Worm (Caenorhabditis elegans) whole organism, young adult: Measurements from ENCODE around the gene flp-32.

Experiments used
- B0261.1 ChIP-seq: sonication (generic microtip); optimal IDR thresholded peaks from 2 replicates; lab custom pipeline; 2016; ENCODE audit warnings: mild to moderate bottlenecking, missing genetic modification characterization, moderate library complexity, missing compliant biosample characterization
- B0336.3 ChIP-seq: fragments of 200-800 bp; sonication (Bioruptor generic); IDR thresholded peaks from 2 replicates; pipeline ENCODE4 v1.3.6; 2022; ENCODE audit warnings: missing genetic modification characterization, missing compliant biosample characterization
- C06A6.2 ChIP-seq: fragments of 200-800 bp; sonication (Bioruptor generic); conservative IDR thresholded peaks from 2 replicates; pipeline ENCODE4 v1.3.6; 2022; ENCODE audit warnings: missing genetic modification characterization, missing compliant biosample characterization
- F22D6.2 ChIP-seq: sonication (generic microtip); optimal IDR thresholded peaks from 2 replicates; lab custom pipeline; 2016; ENCODE audit warnings: mild to moderate bottlenecking, missing genetic modification characterization, missing compliant biosample characterization
- F37B4.10 ChIP-seq: fragments of 200-800 bp; sonication (Bioruptor generic); IDR thresholded peaks from 2 replicates; pipeline ENCODE4 v1.3.6; 2022; ENCODE audit warnings: missing genetic modification characterization, missing compliant biosample characterization
- F39B2.1 ChIP-seq: fragments of 200-800 bp; sonication (Bioruptor generic); IDR thresholded peaks from 2 replicates; pipeline ENCODE4 v1.3.6; 2022; ENCODE audit warnings: missing genetic modification reagents, missing genetic modification characterization, missing compliant biosample characterization
- F52B5.7 ChIP-seq: sonication (generic microtip); optimal IDR thresholded peaks from 2 replicates; lab custom pipeline; 2016; ENCODE audit warnings: mild to moderate bottlenecking, missing genetic modification characterization, missing compliant biosample characterization
- F57C9.4 ChIP-seq: sonication (generic microtip); optimal IDR thresholded peaks from 2 replicates; lab custom pipeline; 2017; ENCODE audit warnings: mild to moderate bottlenecking, missing genetic modification characterization, missing compliant biosample characterization
- T07F8.4 ChIP-seq: sonication (generic microtip); optimal IDR thresholded peaks from 2 replicates; lab custom pipeline; 2016; ENCODE audit warnings: mild to moderate bottlenecking, missing genetic modification characterization, moderate library complexity, missing compliant biosample characterization
- T26A5.8 ChIP-seq: sonication (generic microtip); optimal IDR thresholded peaks from 2 replicates; lab custom pipeline; 2016; ENCODE audit warnings: missing genetic modification characterization, missing compliant biosample characterization
- Y56A3A.18 ChIP-seq: fragments of 200-800 bp; sonication (Bioruptor generic); IDR thresholded peaks from 2 replicates; pipeline ENCODE4 v1.3.6; 2022; ENCODE audit warnings: missing genetic modification reagents, missing genetic modification characterization, missing compliant biosample characterization
- Y79H2A.3 ChIP-seq: fragments of 200-800 bp; sonication (Bioruptor generic); conservative IDR thresholded peaks from 2 replicates; pipeline ENCODE4 v1.3.6; 2022; ENCODE audit warnings: missing genetic modification reagents, missing genetic modification characterization, missing compliant biosample characterization
- ama-1 ChIP-seq, 3 experiments: fragments of 150-350 bp in 1 of 3; sonication (generic microtip) in 2 of 3; optimal IDR thresholded peaks; 2 replicates each; lab custom pipeline; 2014 to 2018; ENCODE audit warnings: missing biosample characterization in 2 of 3, missing genetic modification characterization in 2 of 3, missing genetic modification reagents in 2 of 3
- attf-6 ChIP-seq: fragments of 200-800 bp; sonication (Bioruptor generic); IDR thresholded peaks from 2 replicates; pipeline ENCODE4 v1.3.6; 2022; ENCODE audit warnings: missing genetic modification reagents, missing genetic modification characterization, missing compliant biosample characterization
- ccch-3 ChIP-seq: fragments of 200-800 bp; sonication (Bioruptor generic); optimal IDR thresholded peaks from 2 replicates; lab custom pipeline; 2018; ENCODE audit warnings: mild to moderate bottlenecking, missing genetic modification characterization, missing compliant biosample characterization
- cebp-1 ChIP-seq, 2 experiments: fragments of 200-800 bp in 1 of 2; sonication (Bioruptor generic) in 1 of 2; sonication (generic microtip) in 1 of 2; IDR thresholded peaks in 1 of 2; optimal IDR thresholded peaks in 1 of 2; 2 replicates each; pipeline versions ENCODE4 v1.3.6 to Lab custom; 2017 to 2022; ENCODE audit warnings: missing compliant biosample characterization in 2 of 2, missing genetic modification characterization in 2 of 2, mild to moderate bottlenecking in 1 of 2, missing genetic modification reagents in 1 of 2, moderate library complexity in 1 of 2
- cebp-2 ChIP-seq: fragments of 200-800 bp; sonication (Bioruptor generic); IDR thresholded peaks from 2 replicates; pipeline ENCODE4 v1.3.6; 2022; ENCODE audit warnings: missing genetic modification characterization, missing compliant biosample characterization
- ceh-91 ChIP-seq: fragments of 200-800 bp; sonication (Bioruptor generic); IDR thresholded peaks from 2 replicates; pipeline ENCODE4 v1.3.6; 2022; ENCODE audit warnings: missing genetic modification reagents, missing genetic modification characterization, missing compliant biosample characterization
- dpl-1 ChIP-seq: fragments of 150-350 bp; optimal IDR thresholded peaks from 2 replicates; lab custom pipeline; 2014; ENCODE audit warnings: missing biosample characterization, missing genetic modification reagents, missing genetic modification characterization
- egrh-3 ChIP-seq: fragments of 200-800 bp; sonication (Bioruptor generic); IDR thresholded peaks from 2 replicates; pipeline ENCODE4 v1.3.6; 2022; ENCODE audit warnings: missing genetic modification reagents, missing genetic modification characterization, missing compliant biosample characterization
- ets-4 ChIP-seq: fragments of 200-800 bp; sonication (Bioruptor generic); optimal IDR thresholded peaks from 2 replicates; lab custom pipeline; 2018; ENCODE audit warnings: mild to moderate bottlenecking, missing genetic modification characterization, missing compliant biosample characterization
- fkh-3 ChIP-seq: sonication (generic microtip); optimal IDR thresholded peaks from 2 replicates; lab custom pipeline; 2016; ENCODE audit warnings: mild to moderate bottlenecking, missing genetic modification characterization, missing compliant biosample characterization
- gei-17 ChIP-seq: fragments of 200-800 bp; sonication (Bioruptor generic); optimal IDR thresholded peaks from 2 replicates; lab custom pipeline; 2018; ENCODE audit warnings: mild to moderate bottlenecking, missing genetic modification characterization, missing compliant biosample characterization
- hlh-12 ChIP-seq: sonication (generic microtip); optimal IDR thresholded peaks from 2 replicates; lab custom pipeline; 2016; ENCODE audit warnings: missing genetic modification characterization, missing compliant biosample characterization
- hmg-20 ChIP-seq: fragments of 200-800 bp; sonication (Bioruptor generic); IDR thresholded peaks from 2 replicates; pipeline ENCODE4 v1.3.6; 2022; ENCODE audit warnings: missing genetic modification reagents, missing genetic modification characterization, missing compliant biosample characterization
- hrde-1 ChIP-seq: sonication (generic microtip); optimal IDR thresholded peaks from 2 replicates; lab custom pipeline; 2016; ENCODE audit warnings: missing genetic modification characterization, mild to moderate bottlenecking, missing compliant biosample characterization, moderate library complexity, missing genotype, missing genetic modification reagents, borderline replicate concordance
- lag-1 ChIP-seq: fragments of 200-800 bp; sonication (Bioruptor generic); IDR thresholded peaks from 2 replicates; pipeline ENCODE4 v1.3.6; 2022; ENCODE audit warnings: missing genetic modification reagents, missing genetic modification characterization, missing compliant biosample characterization
- lir-1 ChIP-seq: fragments of 200-800 bp; sonication (Bioruptor generic); conservative IDR thresholded peaks from 2 replicates; pipeline ENCODE4 v1.3.6; 2022; ENCODE audit warnings: missing genetic modification reagents, missing genetic modification characterization, missing compliant biosample characterization
- madf-3 ChIP-seq: fragments of 200-800 bp; sonication (Bioruptor generic); IDR thresholded peaks from 2 replicates; pipeline ENCODE4 v1.3.6; 2022; ENCODE audit warnings: missing genetic modification reagents, missing genetic modification characterization, missing compliant biosample characterization
- madf-8 ChIP-seq: fragments of 200-800 bp; sonication (Bioruptor generic); conservative IDR thresholded peaks from 2 replicates; pipeline ENCODE4 v1.3.6; 2022; ENCODE audit warnings: missing genetic modification reagents, missing genetic modification characterization, missing compliant biosample characterization
- nhr-179 ChIP-seq: sonication (generic microtip); optimal IDR thresholded peaks from 2 replicates; lab custom pipeline; 2016; ENCODE audit warnings: mild to moderate bottlenecking, missing genetic modification characterization, missing compliant biosample characterization
- nhr-27 ChIP-seq: fragments of 200-800 bp; sonication (Bioruptor generic); optimal IDR thresholded peaks from 2 replicates; lab custom pipeline; 2018; ENCODE audit warnings: mild to moderate bottlenecking, missing genetic modification characterization, moderate library complexity, missing compliant biosample characterization
- rec-8 ChIP-seq, 2 experiments: sonication (generic microtip); optimal IDR thresholded peaks; 2 replicates each; lab custom pipeline; 2016; ENCODE audit warnings: mild to moderate bottlenecking in 2 of 2, missing genetic modification characterization in 2 of 2, missing genetic modification reagents in 2 of 2, missing genotype in 2 of 2, missing biosample characterization in 1 of 2, missing compliant biosample characterization in 1 of 2, moderate library complexity in 1 of 2
- sea-2 ChIP-seq: fragments of 200-800 bp; sonication (Bioruptor generic); IDR thresholded peaks from 2 replicates; pipeline ENCODE4 v1.3.6; 2022; ENCODE audit warnings: missing genetic modification characterization, missing compliant biosample characterization
- snpc-1.1 ChIP-seq: sonication (generic microtip); optimal IDR thresholded peaks from 2 replicates; lab custom pipeline; 2017; ENCODE audit warnings: missing genetic modification characterization, mild to moderate bottlenecking, missing compliant biosample characterization, antibody characterized with exemption, moderate library complexity, missing genotype, missing genetic modification reagents; ENCODE audit not compliant: insufficient read depth
- snpc-1.3 ChIP-seq: sonication (generic microtip); optimal IDR thresholded peaks from 2 replicates; lab custom pipeline; 2017; ENCODE audit warnings: missing genetic modification characterization, mild to moderate bottlenecking, missing compliant biosample characterization, antibody characterized with exemption, moderate library complexity, missing genotype, missing genetic modification reagents; ENCODE audit not compliant: insufficient read depth
- snpc-4 ChIP-seq, 5 experiments: fragments of 150-350 bp in 1 of 5; sonication (generic microtip) in 4 of 5; optimal IDR thresholded peaks; 2 replicates each; lab custom pipeline; 2014 to 2018; ENCODE audit warnings: missing genetic modification characterization in 5 of 5, missing biosample characterization in 3 of 5, antibody characterized with exemption in 2 of 5, mild to moderate bottlenecking in 2 of 5, missing compliant biosample characterization in 2 of 5, missing genotype in 2 of 5, moderate library complexity in 2 of 5, missing genetic modification reagents in 1 of 5
- unc-62 ChIP-seq: fragments of 150-350 bp; optimal IDR thresholded peaks from 2 replicates; lab custom pipeline; 2014; ENCODE audit warnings: missing biosample characterization, missing genetic modification reagents, missing genetic modification characterization
- zfh-2 ChIP-seq: fragments of 200-800 bp; sonication (Bioruptor generic); conservative IDR thresholded peaks from 2 replicates; pipeline ENCODE4 v1.3.6; 2022; ENCODE audit warnings: missing genetic modification reagents, missing genetic modification characterization, missing compliant biosample characterization
- zim-3 ChIP-seq: sonication (generic microtip); optimal IDR thresholded peaks from 2 replicates; lab custom pipeline; 2017; ENCODE audit warnings: mild to moderate bottlenecking, missing genetic modification characterization, moderate library complexity, missing compliant biosample characterization
- ztf-26 ChIP-seq: sonication (generic microtip); optimal IDR thresholded peaks from 2 replicates; lab custom pipeline; 2017; ENCODE audit warnings: missing genetic modification characterization, missing compliant biosample characterization

The flp-32 gene

ce11 chrX:15446292-15446794 lies 12.8 kb downstream of the flp-32 start, which contains the start of gene R03A10.5:
Gene R03A10.5 (plus strand): TSS chrX:15446722.
- no peak for TF ChIP-seq zim-3
- TF ChIP-seq egrh-3 (GFP tag; lab: Robert Waterston, UW) = 0 out of 2 replicates have a peak, but pooled peaks have one; percentile 23

- no peak for TF ChIP-seq F37B4.10
- no peak for TF ChIP-seq T07F8.4 (tag; lab: Kevin White, UChicago)
- no peak for TF ChIP-seq lag-1
- TF ChIP-seq gei-17 (GFP tag; lab: Kevin White, UChicago) = no peak
- TF ChIP-seq nhr-27 (tag; lab: Kevin White, UChicago) = no peak
- TF ChIP-seq hmg-20 (GFP tag; lab: Robert Waterston, UW) = no peak
- no peak for TF ChIP-seq hrde-1 (tag; lab: Kevin White, UChicago)
- TF ChIP-seq unc-62 (GFP tag; lab: Kevin White, UChicago) = no peak
- no peak for TF ChIP-seq fkh-3
Measured at ce11 chrX:15465050-15465449, 31.5 kb downstream of the flp-32 start.

- no peak for TF ChIP-seq fkh-3
- TF ChIP-seq F22D6.2 = no peak
- TF ChIP-seq B0336.3 (GFP tag; lab: Robert Waterston, UW) = no peak
- no peak for TF ChIP-seq hlh-12 (tag; lab: Kevin White, UChicago)
- no peak for TF ChIP-seq sea-2
- no peak for TF ChIP-seq ztf-26
- TF ChIP-seq lag-1 = no peak
- no peak for TF ChIP-seq madf-3 (GFP tag; lab: Robert Waterston, UW)
- no peak for TF ChIP-seq F39B2.1
- TF ChIP-seq lir-1 (GFP tag; lab: Robert Waterston, UW) = no peak
- no peak for TF ChIP-seq T26A5.8 (tag; lab: Kevin White, UChicago)
- no peak for TF ChIP-seq cebp-2 (GFP tag; lab: Robert Waterston, UW)
- TF ChIP-seq nhr-179 (tag; lab: Kevin White, UChicago) = no peak
- TF ChIP-seq Y79H2A.3 (GFP tag; lab: Robert Waterston, UW) = no peak
- no peak for TF ChIP-seq attf-6
- TF ChIP-seq ets-4 (GFP tag; lab: Kevin White, UChicago) = no peak
- no peak for TF ChIP-seq madf-8 (GFP tag; lab: Robert Waterston, UW)
- TF ChIP-seq dpl-1 (GFP tag; lab: Kevin White, UChicago) = no peak
- no peak for TF ChIP-seq B0261.1
- no peak for TF ChIP-seq ama-1 (optimal IDR thresholded peaks at IDR 0.05; lab: Kevin White, UChicago)
- no peak for TF ChIP-seq ama-1 (GFP tag; optimal IDR thresholded peaks at IDR 0.05; lab: Kevin White, UChicago)
- TF ChIP-seq, all 124 proteins: peak for 0
Measured at ce11 chrX:15466032-15466431, 32.4 kb downstream of the flp-32 start, which contains the start of gene sprr-1. Gene sprr-1 (plus strand): TSS chrX:15466300.

- no peak for TF ChIP-seq Y56A3A.18 (GFP tag; lab: Robert Waterston, UW)
- TF ChIP-seq zfh-2 = peak; percentile 42; the same call in 1 of the 2 replicates
- TF ChIP-seq snpc-4 (GFP tag; optimal IDR thresholded peaks at IDR 0.05; lab: Kevin White, UChicago) = no peak
- peak in 2 of 4 experiments; percentile 81 to 87 for TF ChIP-seq snpc-4 (tag; optimal IDR thresholded peaks at IDR 0.05; lab: Kevin White, UChicago)
Measured at ce11 chrX:15468657-15469056, 35.1 kb downstream of the flp-32 start.

- TF ChIP-seq F52B5.7 (no peak), rec-8 (tag; optimal IDR thresholded peaks at IDR 0.05; lab: Kevin White, UChicago) (no peak), snpc-1.1 (tag; lab: Kevin White, UChicago) (no peak), cebp-1 (GFP tag; IDR thresholded peaks at IDR 0.05; lab: Robert Waterston, UW) (no peak), cebp-1 (tag; optimal IDR thresholded peaks at IDR 0.05; lab: Kevin White, UChicago) (no peak), ets-4 (GFP tag; lab: Kevin White, UChicago) (no peak), F57C9.4 (no peak), ccch-3 (GFP tag; lab: Kevin White, UChicago) (no peak), C06A6.2 (GFP tag; lab: Robert Waterston, UW) (no peak), Y56A3A.18 (GFP tag; lab: Robert Waterston, UW) (no peak), snpc-1.3 (tag; lab: Kevin White, UChicago) (no peak), ceh-91 (GFP tag; lab: Robert Waterston, UW) (no peak)
Measured at ce11 chrX:15469957-15470548, 36.5 kb downstream of the flp-32 start.
